Worm (Caenorhabditis elegans): ENCODE measurements around the gene Y65A5A.2.
A peak's percentile ranks its signal among the peaks of the same experiment; 100 is the strongest.

Gene Y65A5A.2

DNA sequence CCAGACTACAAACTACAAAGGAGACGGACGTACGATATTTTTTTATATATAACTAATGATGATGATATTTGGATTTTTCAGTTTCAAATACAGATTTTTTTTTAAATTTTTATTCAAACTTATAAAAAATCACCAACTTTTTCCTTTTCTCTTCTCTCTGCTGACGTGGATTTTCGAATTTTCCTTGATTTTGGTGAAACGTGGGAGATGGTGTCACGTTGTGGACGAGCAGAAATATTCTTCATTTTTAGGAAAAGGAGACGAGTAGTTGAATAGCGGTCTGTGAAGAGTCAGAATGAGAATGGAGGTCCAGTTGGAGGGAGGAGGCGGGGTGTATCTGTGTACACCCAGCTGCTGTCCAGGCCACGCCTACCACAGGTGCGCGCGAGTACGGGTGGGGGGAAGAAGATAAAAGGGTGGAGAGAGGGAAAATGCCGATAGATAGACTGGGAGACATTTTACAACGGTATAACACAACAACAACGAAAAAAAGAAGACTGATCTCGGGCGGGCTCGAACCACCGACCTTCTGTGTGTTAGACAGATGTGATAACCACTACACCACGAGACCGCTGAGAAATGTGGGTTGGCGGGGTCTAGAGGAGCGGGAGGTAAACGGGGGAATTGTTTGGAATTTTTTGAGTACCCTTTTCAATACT, 29.8 kb upstream of the Y65A5A.2 start, which contains the start of gene Y7A9D.1 (continued):
- peak; percentile 46 for TF ChIP-seq ceh-2 (tag; optimal IDR thresholded peaks at IDR 0.05)
- TF ChIP-seq ceh-31 (tag; optimal IDR thresholded peaks at IDR 0.05), result peak; percentile 61
- peak; percentile 75 for TF ChIP-seq Y22D7AL.16 (tag; optimal IDR thresholded peaks at IDR 0.05)
- TF ChIP-seq ahr-1 (tag; optimal IDR thresholded peaks at IDR 0.05), result no peak
- TF ChIP-seq nhr-232 (tag; optimal IDR thresholded peaks at IDR 0.05), result peak; percentile 46
- no peak for TF ChIP-seq fax-1 (tag; optimal IDR thresholded peaks at IDR 0.05)
- TF ChIP-seq pha-2 (tag; optimal IDR thresholded peaks at IDR 0.05), result peak; percentile 72
- TF ChIP-seq eyg-1 (tag; optimal IDR thresholded peaks at IDR 0.05), result no peak
- TF ChIP-seq syd-9 (tag; optimal IDR thresholded peaks at IDR 0.05), result peak; percentile 47
- TF ChIP-seq che-1 (tag; optimal IDR thresholded peaks at IDR 0.05), result peak; percentile 40
- TF ChIP-seq sdc-2 (tag; optimal IDR thresholded peaks at IDR 0.05), result peak; percentile 43
- no peak for TF ChIP-seq ceh-9 (tag; optimal IDR thresholded peaks at IDR 0.05)
- TF ChIP-seq pha-4 (tag; optimal IDR thresholded peaks at IDR 0.05), result no peak
- no peak for TF ChIP-seq ets-4 (tag; optimal IDR thresholded peaks at IDR 0.05)
- TF ChIP-seq lim-6 (tag; optimal IDR thresholded peaks at IDR 0.05), result no peak
- TF ChIP-seq ttx-3 (tag; optimal IDR thresholded peaks at IDR 0.05), result peak; percentile 18
- no peak for TF ChIP-seq F13H6.1 (tag; optimal IDR thresholded peaks at IDR 0.05)
- TF ChIP-seq nhr-11 (tag; optimal IDR thresholded peaks at IDR 0.05), result no peak
- TF ChIP-seq hlh-13 (GFP tag; optimal IDR thresholded peaks at IDR 0.05), result peak; percentile 9
- TF ChIP-seq unc-42 (tag; optimal IDR thresholded peaks at IDR 0.05), result no peak

ce11 chrIV:16384665-16385064, 27.2 kb upstream of the Y65A5A.2 start:
- TF ChIP-seq npax-4 (tag; optimal IDR thresholded peaks at IDR 0.05) (no peak), fkh-10 (GFP tag; optimal IDR thresholded peaks at IDR 0.05) (no peak), sox-4 (tag; optimal IDR thresholded peaks at IDR 0.05) (no peak), pha-2 (tag; optimal IDR thresholded peaks at IDR 0.05) (no peak)

ce11 chrIV:16388136-16388635, 23.6 kb upstream of the Y65A5A.2 start:
- TF ChIP-seq ceh-30 (tag; optimal IDR thresholded peaks at IDR 0.05), result no peak
- TF ChIP-seq ceh-31 (tag; optimal IDR thresholded peaks at IDR 0.05), result peak; percentile 34
- peak; percentile 53 for TF ChIP-seq pha-2 (tag; optimal IDR thresholded peaks at IDR 0.05)
- no peak for TF ChIP-seq hlh-13 (GFP tag; optimal IDR thresholded peaks at IDR 0.05)
- TF ChIP-seq ceh-2 (tag; optimal IDR thresholded peaks at IDR 0.05), result no peak
- TF ChIP-seq syd-9 (tag; optimal IDR thresholded peaks at IDR 0.05), result peak; percentile 23
- no peak for TF ChIP-seq ceh-34 (tag; optimal IDR thresholded peaks at IDR 0.05)
- TF ChIP-seq gmeb-2 (tag; optimal IDR thresholded peaks at IDR 0.05), result peak; percentile 28
- no peak for TF ChIP-seq sox-4 (tag; optimal IDR thresholded peaks at IDR 0.05)
- TF ChIP-seq unc-3 (GFP tag; conservative IDR thresholded peaks at IDR 0.05), result no peak
- no peak for TF ChIP-seq unc-3 (tag; optimal IDR thresholded peaks at IDR 0.05)
- TF ChIP-seq ceh-22 (tag; optimal IDR thresholded peaks at IDR 0.05), result no peak
- TF ChIP-seq pag-3 (tag; optimal IDR thresholded peaks at IDR 0.05; ENCODE audit: borderline replicate concordance), result no peak
- peak; percentile 37 for TF ChIP-seq T23F11.4 (GFP tag; optimal IDR thresholded peaks at IDR 0.05)
- TF ChIP-seq ceh-19 (GFP tag; optimal IDR thresholded peaks at IDR 0.05), result peak; percentile 28
- peak; percentile 33 for TF ChIP-seq lin-11 (tag; optimal IDR thresholded peaks at IDR 0.05)
- no peak for TF ChIP-seq F13H6.1 (tag; optimal IDR thresholded peaks at IDR 0.05)
- TF ChIP-seq tbx-7 (tag; optimal IDR thresholded peaks at IDR 0.05), result no peak
- no peak for TF ChIP-seq unc-86 (tag; optimal IDR thresholded peaks at IDR 0.05)
- TF ChIP-seq hlh-8 (tag; optimal IDR thresholded peaks at IDR 0.05), result peak; percentile 97
- no peak for TF ChIP-seq elt-4 (tag; optimal IDR thresholded peaks at IDR 0.05)
- TF ChIP-seq unc-42 (tag; optimal IDR thresholded peaks at IDR 0.05), result no peak
- TF ChIP-seq npax-4 (tag; optimal IDR thresholded peaks at IDR 0.05), result no peak
- no peak for TF ChIP-seq mec-3 (tag; optimal IDR thresholded peaks at IDR 0.05; ENCODE audit: borderline replicate concordance)
- peak; percentile 51 for TF ChIP-seq C38D4.7 (GFP tag; optimal IDR thresholded peaks at IDR 0.05)
- no peak for TF ChIP-seq unc-55 (GFP tag; optimal IDR thresholded peaks at IDR 0.05)
- no peak for TF ChIP-seq sox-2 (GFP tag; IDR thresholded peaks at IDR 0.05)
- TF ChIP-seq dve-1 (tag; optimal IDR thresholded peaks at IDR 0.05), result no peak
- TF ChIP-seq fkh-6 (tag; optimal IDR thresholded peaks at IDR 0.05), result no peak
- TF ChIP-seq zip-5 (tag; optimal IDR thresholded peaks at IDR 0.05), result no peak
- no peak for TF ChIP-seq eyg-1 (tag; optimal IDR thresholded peaks at IDR 0.05)
- no peak for TF ChIP-seq ahr-1 (tag; optimal IDR thresholded peaks at IDR 0.05)
- no peak for TF ChIP-seq Y22D7AL.16 (tag; optimal IDR thresholded peaks at IDR 0.05)
- TF ChIP-seq ttx-3 (tag; optimal IDR thresholded peaks at IDR 0.05), result no peak
- TF ChIP-seq dmd-4 (tag; optimal IDR thresholded peaks at IDR 0.05; ENCODE audit: borderline replicate concordance), result no peak
- no peak for TF ChIP-seq odd-2 (tag; optimal IDR thresholded peaks at IDR 0.05)
- TF ChIP-seq ztf-16 (tag; optimal IDR thresholded peaks at IDR 0.05), result peak; percentile 12
- TF ChIP-seq che-1 (tag; optimal IDR thresholded peaks at IDR 0.05), result peak; percentile 53

All from whole organism, late embryonic.